Fruit fly (Drosophila melanogaster) whole organism, embryonic: ENCODE data around the gene CG43658.

ENCODE experiments used
- Atf-2 ChIP-seq: fragments of 200-800 bp; sonication (Bioruptor generic); optimal IDR thresholded peaks from 2 replicates; lab custom pipeline; 2016; ENCODE audit warnings: missing biosample characterization, missing genetic modification characterization
- Blimp-1 ChIP-seq: fragments of 200-800 bp; sonication (Bioruptor generic); optimal IDR thresholded peaks from 3 replicates; lab custom pipeline; 2018; ENCODE audit warnings: missing biosample characterization, missing genetic modification characterization, mild to moderate bottlenecking, moderate library complexity, missing genetic modification reagents
- CG10565 ChIP-seq: fragments of 200-800 bp; sonication (Bioruptor generic); optimal IDR thresholded peaks from 3 replicates; lab custom pipeline; 2016; ENCODE audit warnings: missing biosample characterization, mild to moderate bottlenecking, missing genetic modification characterization
- CG12219 ChIP-seq: fragments of 200-800 bp; sonication (Bioruptor generic); optimal IDR thresholded peaks from 3 replicates; lab custom pipeline; 2018; ENCODE audit warnings: missing biosample characterization, mild to moderate bottlenecking, missing genetic modification characterization
- CG12299 ChIP-seq: fragments of 200-800 bp; sonication (Bioruptor generic); optimal IDR thresholded peaks from 2 replicates; lab custom pipeline; 2018; ENCODE audit warnings: missing biosample characterization, mild to moderate bottlenecking, missing genetic modification characterization
- CG12769 ChIP-seq: fragments of 200-800 bp; sonication (Bioruptor generic); optimal IDR thresholded peaks from 2 replicates; lab custom pipeline; 2019; ENCODE audit warnings: missing biosample characterization, mild to moderate bottlenecking, missing genetic modification characterization, moderate library complexity
- CG13624 ChIP-seq: fragments of 200-800 bp; sonication (Bioruptor generic); optimal IDR thresholded peaks from 2 replicates; lab custom pipeline; 2016; ENCODE audit warnings: missing biosample characterization, missing genetic modification characterization
- CG17359 ChIP-seq: fragments of 200-800 bp; sonication (Bioruptor generic); optimal IDR thresholded peaks from 3 replicates; lab custom pipeline; 2018; ENCODE audit warnings: missing biosample characterization, mild to moderate bottlenecking, missing genetic modification characterization, moderate library complexity
- CG1832 ChIP-seq: fragments of 200-800 bp; sonication (Bioruptor generic); optimal IDR thresholded peaks from 2 replicates; lab custom pipeline; 2017; ENCODE audit warnings: missing biosample characterization, mild to moderate bottlenecking, missing genetic modification characterization, inconsistent platforms
- CG3065 ChIP-seq: fragments of 200-800 bp; sonication (Bioruptor generic); optimal IDR thresholded peaks from 2 replicates; lab custom pipeline; 2016; ENCODE audit warnings: missing biosample characterization, missing genetic modification characterization
- CG31365 ChIP-seq: fragments of 200-800 bp; sonication (Bioruptor generic); optimal IDR thresholded peaks from 2 replicates; lab custom pipeline; 2018; ENCODE audit warnings: missing biosample characterization, mild to moderate bottlenecking, missing genetic modification characterization
- CG4617 ChIP-seq: fragments of 200-800 bp; sonication (Bioruptor generic); optimal IDR thresholded peaks from 3 replicates; lab custom pipeline; 2016; ENCODE audit warnings: missing biosample characterization, missing genetic modification characterization, borderline replicate concordance
- CG5180 ChIP-seq: fragments of 200-800 bp; sonication (Bioruptor generic); optimal IDR thresholded peaks from 3 replicates; lab custom pipeline; 2017; ENCODE audit warnings: missing biosample characterization, missing genetic modification characterization, mild to moderate bottlenecking, moderate library complexity, missing genetic modification reagents
- CG7372 ChIP-seq: fragments of 200-800 bp; sonication (Bioruptor generic); IDR thresholded peaks from 2 replicates; pipeline ENCODE4 v1.3.6; 2022; ENCODE audit warnings: missing biosample characterization, missing genetic modification characterization
- CG7963 ChIP-seq: fragments of 200-800 bp; sonication (Bioruptor generic); IDR thresholded peaks from 3 replicates; pipeline ENCODE4 v1.3.6; 2022; ENCODE audit warnings: missing biosample characterization, missing genetic modification characterization; ENCODE audit not compliant: partially characterized antibody
- CG8089 ChIP-seq: fragments of 200-800 bp; sonication (Bioruptor generic); optimal IDR thresholded peaks from 3 replicates; lab custom pipeline; 2016; ENCODE audit warnings: missing biosample characterization, missing genetic modification characterization
- CkIIα-i1 ChIP-seq: fragments of 200-800 bp; sonication (Bioruptor generic); IDR thresholded peaks from 2 replicates; pipeline ENCODE4 v1.3.6; 2022; ENCODE audit warnings: missing biosample characterization, missing genetic modification characterization
- D19A ChIP-seq: fragments of 200-800 bp; optimal IDR thresholded peaks from 3 replicates; lab custom pipeline; 2019; ENCODE audit warnings: missing biosample characterization, mild to moderate bottlenecking, missing genetic modification characterization, moderate library complexity
- Dek ChIP-seq: fragments of 200-800 bp; sonication (Bioruptor generic); optimal IDR thresholded peaks from 3 replicates; lab custom pipeline; 2019; ENCODE audit warnings: missing biosample characterization, mild to moderate bottlenecking, missing genetic modification characterization, moderate library complexity
- Dip2 ChIP-seq: fragments of 200-800 bp; sonication (Bioruptor generic); IDR thresholded peaks from 2 replicates; pipeline ENCODE4 v1.3.6; 2022; ENCODE audit warnings: missing biosample characterization, missing genetic modification characterization
- Doc3 ChIP-seq: fragments of 200-800 bp; sonication (Bioruptor generic); IDR thresholded peaks from 3 replicates; pipeline ENCODE4 v1.3.6; 2022; ENCODE audit warnings: missing biosample characterization, missing genetic modification characterization; ENCODE audit not compliant: partially characterized antibody
- Dref ChIP-seq: fragments of 200-800 bp; sonication (Bioruptor generic); IDR thresholded peaks from 2 replicates; pipeline ENCODE4 v1.3.6; 2022; ENCODE audit warnings: missing biosample characterization, missing genetic modification characterization
- Optix ChIP-seq: fragments of 200-800 bp; sonication (Bioruptor generic); IDR thresholded peaks from 3 replicates; pipeline ENCODE4 v1.3.6; 2022; ENCODE audit warnings: missing biosample characterization, missing genetic modification characterization
- Rx ChIP-seq: fragments of 200-800 bp; sonication (Bioruptor generic); IDR thresholded peaks from 2 replicates; pipeline ENCODE4 v1.3.6; 2022; ENCODE audit warnings: missing biosample characterization, missing genetic modification characterization
- Sin3A ChIP-seq: fragments of >200 bp; optimal IDR thresholded peaks from 2 replicates; lab custom pipeline; 2018
- Six4 ChIP-seq: fragments of 200-800 bp; sonication (Bioruptor generic); optimal IDR thresholded peaks from 2 replicates; lab custom pipeline; 2016; ENCODE audit warnings: missing biosample characterization, missing genetic modification characterization
- Spps ChIP-seq: fragments of 200-800 bp; sonication (Bioruptor generic); optimal IDR thresholded peaks from 2 replicates; lab custom pipeline; 2018; ENCODE audit warnings: missing biosample characterization, mild to moderate bottlenecking, missing genetic modification characterization
- bigmax ChIP-seq: fragments of 200-800 bp; sonication (Bioruptor generic); optimal IDR thresholded peaks from 2 replicates; lab custom pipeline; 2018; ENCODE audit warnings: missing biosample characterization, mild to moderate bottlenecking, missing genetic modification characterization
- br ChIP-seq: fragments of >200 bp; optimal IDR thresholded peaks from 2 replicates; lab custom pipeline; 2017
- cad ChIP-seq: fragments of >200 bp; optimal IDR thresholded peaks from 2 replicates; lab custom pipeline; 2017; ENCODE audit warnings: missing biosample characterization, missing genetic modification characterization
- dati ChIP-seq: fragments of 200-800 bp; sonication (Bioruptor generic); IDR thresholded peaks from 2 replicates; pipeline ENCODE4 v1.3.6; 2022; ENCODE audit warnings: missing biosample characterization, missing genetic modification characterization
- fd64A ChIP-seq: fragments of 200-800 bp; sonication (Bioruptor generic); optimal IDR thresholded peaks from 3 replicates; lab custom pipeline; 2018; ENCODE audit warnings: missing biosample characterization, mild to moderate bottlenecking, missing genetic modification characterization
- ftz-f1 ChIP-seq: fragments of 200-800 bp; sonication (Bioruptor generic); optimal IDR thresholded peaks from 2 replicates; lab custom pipeline; 2016; ENCODE audit warnings: missing biosample characterization, missing genetic modification characterization
- gem ChIP-seq: fragments of 200-800 bp; sonication (Bioruptor generic); optimal IDR thresholded peaks from 2 replicates; lab custom pipeline; 2019; ENCODE audit warnings: missing biosample characterization, mild to moderate bottlenecking, missing genetic modification characterization, moderate library complexity
- gro ChIP-seq: fragments of 200-800 bp; sonication (Bioruptor generic); optimal IDR thresholded peaks from 2 replicates; lab custom pipeline; 2016; ENCODE audit warnings: missing biosample characterization, missing genetic modification characterization
- ham ChIP-seq: fragments of 200-800 bp; sonication (Bioruptor generic); IDR thresholded peaks from 2 replicates; pipeline ENCODE4 v1.3.6; 2022; ENCODE audit warnings: missing biosample characterization, missing genetic modification characterization
- hbn ChIP-seq: fragments of 200-800 bp; sonication (Bioruptor generic); IDR thresholded peaks from 2 replicates; pipeline ENCODE4 v1.3.6; 2022; ENCODE audit warnings: missing biosample characterization, missing genetic modification characterization; ENCODE audit not compliant: partially characterized antibody
- luna ChIP-seq: fragments of 200-800 bp; sonication (Bioruptor generic); optimal IDR thresholded peaks from 2 replicates; lab custom pipeline; 2016; ENCODE audit warnings: missing biosample characterization, missing genetic modification characterization
- org-1 ChIP-seq: fragments of 200-800 bp; sonication (Bioruptor generic); optimal IDR thresholded peaks from 2 replicates; lab custom pipeline; 2017; ENCODE audit warnings: missing biosample characterization, missing genetic modification characterization
- otp ChIP-seq: fragments of 200-800 bp; sonication (Bioruptor generic); IDR thresholded peaks from 3 replicates; pipeline ENCODE4, ENCODE4 v1.3.6; 2022; ENCODE audit warnings: missing biosample characterization, missing genetic modification characterization
- p53 ChIP-seq: fragments of 200-800 bp; sonication (Bioruptor generic); optimal IDR thresholded peaks from 2 replicates; lab custom pipeline; 2016; ENCODE audit warnings: missing biosample characterization, missing genetic modification characterization
- pfk ChIP-seq: fragments of 200-800 bp; sonication (Bioruptor generic); optimal IDR thresholded peaks from 2 replicates; lab custom pipeline; 2018; ENCODE audit warnings: missing biosample characterization, mild to moderate bottlenecking, missing genetic modification characterization, moderate library complexity
- prd ChIP-seq, 3 experiments: fragments of >200 bp in 2 of 3; fragments of 200-800 bp in 1 of 3; sonication (Bioruptor generic) in 1 of 3; optimal IDR thresholded peaks in 2 of 3; IDR thresholded peaks in 1 of 3; 2 replicates in 2 of 3; 3 replicates in 1 of 3; pipeline versions ENCODE4 v1.3.6 to Lab custom; 2017 to 2022; ENCODE audit warnings: missing biosample characterization in 1 of 3, missing genetic modification characterization in 1 of 3
- pros ChIP-seq: fragments of 200-800 bp; sonication (Bioruptor generic); optimal IDR thresholded peaks from 3 replicates; lab custom pipeline; 2019; ENCODE audit warnings: missing biosample characterization, mild to moderate bottlenecking, missing genetic modification characterization, moderate library complexity
- salm ChIP-seq: fragments of 200-800 bp; sonication (Bioruptor generic); optimal IDR thresholded peaks from 2 replicates; lab custom pipeline; 2018; ENCODE audit warnings: missing biosample characterization, mild to moderate bottlenecking, missing genetic modification characterization
- sens ChIP-seq: fragments of 200-800 bp; sonication (Bioruptor generic); peaks from one replicate; lab custom pipeline; 2016; ENCODE audit warnings: missing biosample characterization, missing genetic modification characterization
- sim ChIP-seq: fragments of 200-800 bp; sonication (Bioruptor generic); IDR thresholded peaks from 2 replicates; pipeline ENCODE4 v1.3.6; 2022; ENCODE audit warnings: missing biosample characterization, missing genetic modification characterization
- sug ChIP-seq: fragments of 200-800 bp; optimal IDR thresholded peaks from 2 replicates; lab custom pipeline; 2019; ENCODE audit warnings: missing biosample characterization, mild to moderate bottlenecking, missing genetic modification characterization, moderate library complexity
- tx ChIP-seq: fragments of 200-800 bp; sonication (Bioruptor generic); optimal IDR thresholded peaks from 2 replicates; lab custom pipeline; 2016; ENCODE audit warnings: missing biosample characterization, missing genetic modification characterization
- vvl ChIP-seq: fragments of 200-800 bp; sonication (Bioruptor generic); IDR thresholded peaks from 2 replicates; pipeline ENCODE4 v1.3.6; 2022; ENCODE audit warnings: missing biosample characterization, missing genetic modification characterization
- zen2 ChIP-seq: fragments of 200-800 bp; sonication (Bioruptor generic); IDR thresholded peaks from 3 replicates; pipeline ENCODE4 v1.3.6; 2022; ENCODE audit warnings: missing biosample characterization, missing genetic modification characterization; ENCODE audit not compliant: partially characterized antibody

The CG43658 gene

dm6 chrX:17579782-17580451 lies 18.9 kb upstream of the CG43658 start, which contains the start of gene CG12991 (continued):
- no peak for TF ChIP-seq gro (GFP tag; lab: Kevin White, UChicago)
- no peak for TF ChIP-seq Sin3A
- TF ChIP-seq pfk (GFP tag; lab: Kevin White, UChicago): no peak
- no peak for TF ChIP-seq CG8089 (GFP tag; lab: Kevin White, UChicago)
- no peak for TF ChIP-seq ham (GFP tag; lab: Robert Waterston, UW)
- TF ChIP-seq ftz-f1 (GFP tag; lab: Kevin White, UChicago): no peak
- no peak for TF ChIP-seq sim
- TF ChIP-seq CkIIα-i1 (GFP tag; lab: Robert Waterston, UW): no peak
- TF ChIP-seq CG12299 (tag; lab: Kevin White, UChicago): no peak
- TF ChIP-seq CG7372: no peak
- TF ChIP-seq cad (GFP tag; lab: Kevin White, UChicago): no peak
- no peak for TF ChIP-seq CG12769 (tag; lab: Kevin White, UChicago)
- no peak for TF ChIP-seq Six4 (GFP tag; lab: Kevin White, UChicago)
- no peak for TF ChIP-seq sug (tag; lab: Kevin White, UChicago)
- no peak for TF ChIP-seq CG7963 (GFP tag; lab: Robert Waterston, UW)
- no peak for TF ChIP-seq CG4617 (GFP tag; lab: Kevin White, UChicago)
- TF ChIP-seq D19A: no peak
- TF ChIP-seq tx (GFP tag; lab: Kevin White, UChicago): no peak
- no peak for TF ChIP-seq CG1832 (GFP tag; lab: Kevin White, UChicago)
- no peak for TF ChIP-seq Doc3 (GFP tag; lab: Robert Waterston, UW)
- TF ChIP-seq Optix (GFP tag; lab: Robert Waterston, UW): no peak
- TF ChIP-seq bigmax (GFP tag; lab: Kevin White, UChicago): no peak
- TF ChIP-seq prd (optimal IDR thresholded peaks at IDR 0.05; lab: Kevin White, UChicago): no peak
- TF ChIP-seq prd (GFP tag; IDR thresholded peaks at IDR 0.05; lab: Robert Waterston, UW): 0 out of 3 replicates have a peak, but pooled peaks have one; percentile 24
- TF ChIP-seq sens (GFP tag; lab: Kevin White, UChicago): no peak
- TF ChIP-seq CG17359 (tag; lab: Kevin White, UChicago): peak; percentile 27
- TF ChIP-seq fd64A: no peak
- TF ChIP-seq pros (GFP tag; lab: Kevin White, UChicago): no peak
- no peak for TF ChIP-seq CG3065 (GFP tag; lab: Kevin White, UChicago)
- TF ChIP-seq Rx (GFP tag; lab: Robert Waterston, UW): no peak
- TF ChIP-seq br (lab: Kevin White, UChicago): no peak
- TF ChIP-seq Dip2 (GFP tag; lab: Robert Waterston, UW): no peak
- peak; percentile 26; the same call in 1 of the 2 replicates for TF ChIP-seq vvl (GFP tag; lab: Robert Waterston, UW)
- TF ChIP-seq Dek (tag; lab: Kevin White, UChicago): no peak
- no peak for TF ChIP-seq Dref (GFP tag; lab: Robert Waterston, UW)
- no peak for TF ChIP-seq Spps (tag; lab: Kevin White, UChicago)
- TF ChIP-seq CG10565 (GFP tag; lab: Kevin White, UChicago): no peak
- no peak for TF ChIP-seq luna
- peak; percentile 8 for TF ChIP-seq CG12219 (GFP tag; lab: Kevin White, UChicago)
- no peak for TF ChIP-seq CG13624 (GFP tag; lab: Kevin White, UChicago)
- no peak for TF ChIP-seq salm (tag; lab: Kevin White, UChicago)
- no peak for TF ChIP-seq dati
- TF ChIP-seq CG5180: no peak
- no peak for TF ChIP-seq org-1 (GFP tag; lab: Kevin White, UChicago)
- TF ChIP-seq hbn (GFP tag; lab: Robert Waterston, UW): no peak
- TF ChIP-seq CG31365 (tag; lab: Kevin White, UChicago): no peak
- TF ChIP-seq gem (tag; lab: Kevin White, UChicago): peak; percentile 9
- no peak for TF ChIP-seq Blimp-1 (GFP tag; lab: Kevin White, UChicago)
- TF ChIP-seq zen2 (GFP tag; lab: Robert Waterston, UW): no peak
- TF ChIP-seq Atf-2 (GFP tag; lab: Kevin White, UChicago): no peak
- no peak for TF ChIP-seq otp
- TF ChIP-seq p53 (GFP tag; lab: Kevin White, UChicago): no peak
